Worm (Caenorhabditis elegans): Measurements from ENCODE around the gene C50B6.3.

ce11 chrV:13313045-13313623, at the start of gene C50B6.3:
- TF ChIP-seq nfya-1 (tag; optimal IDR thresholded peaks at IDR 0.05; ENCODE audit: borderline replicate concordance, insufficient read depth) (no peak), C06A6.2 (GFP tag; conservative IDR thresholded peaks at IDR 0.05) (no peak), pha-4 (tag; optimal IDR thresholded peaks at IDR 0.05) (no peak), ekl-4 (GFP tag; IDR thresholded peaks at IDR 0.05) (no peak)
